Worm (Caenorhabditis elegans) whole organism, young adult: ENCODE measurements around the gene osm-8.

ENCODE experiments used
- F52B5.7 ChIP-seq: sonication (generic microtip); optimal IDR thresholded peaks from 2 replicates; lab custom pipeline; 2016; ENCODE audit warnings: mild to moderate bottlenecking, missing genetic modification characterization, missing compliant biosample characterization
- dpff-1 ChIP-seq: sonication (generic microtip); optimal IDR thresholded peaks from 2 replicates; lab custom pipeline; 2017; ENCODE audit warnings: mild to moderate bottlenecking, missing genetic modification characterization, missing compliant biosample characterization
- lin-35 ChIP-seq, 3 experiments: fragments of 150-350 bp in 2 of 3; sonication (generic microtip) in 1 of 3; optimal IDR thresholded peaks; 2 replicates each; lab custom pipeline; 2014 to 2018; ENCODE audit warnings: missing biosample characterization in 3 of 3, missing genetic modification characterization in 3 of 3, missing genetic modification reagents in 3 of 3
- pha-4 ChIP-seq: fragments of 150-350 bp; sonication (generic microtip); optimal IDR thresholded peaks from 2 replicates; lab custom pipeline; 2014; ENCODE audit warnings: missing biosample characterization, missing genetic modification reagents, missing genetic modification characterization

- TF ChIP-seq dpff-1 (tag; lab: Kevin White, UChicago): no peak
- no peak for TF ChIP-seq lin-35 (GFP tag; optimal IDR thresholded peaks at IDR 0.05; lab: Kevin White, UChicago)
- TF ChIP-seq F52B5.7 (tag; lab: Kevin White, UChicago): no peak
- no peak for TF ChIP-seq pha-4 (tag; lab: Kevin White, UChicago)
These were observed 19.1 kb upstream of the osm-8 start for ce11 chrII:7624272-7624671.
